Fruit fly (Drosophila melanogaster) whole organism, embryonic: Measurements from ENCODE around the gene mRpL28.

Source experiments
- Atf3 ChIP-seq: fragments of 200-800 bp; sonication (Bioruptor generic); optimal IDR thresholded peaks from 3 replicates; lab custom pipeline; 2016; ENCODE audit warnings: missing biosample characterization, missing genetic modification characterization
- BEAF-32 ChIP-seq: fragments of 200-800 bp; sonication (Bioruptor generic); optimal IDR thresholded peaks from 3 replicates; lab custom pipeline; 2017; ENCODE audit warnings: missing biosample characterization, missing genetic modification characterization, mild to moderate bottlenecking, moderate library complexity, missing genetic modification reagents
- BtbVII ChIP-seq: fragments of 200-800 bp; sonication (Bioruptor generic); optimal IDR thresholded peaks from 3 replicates; lab custom pipeline; 2017; ENCODE audit warnings: missing biosample characterization, mild to moderate bottlenecking, missing genetic modification characterization
- CG12744 ChIP-seq: fragments of 200-800 bp; sonication (Bioruptor generic); optimal IDR thresholded peaks from 2 replicates; lab custom pipeline; 2016; ENCODE audit warnings: missing biosample characterization, missing genetic modification characterization
- CG13296 ChIP-seq: fragments of 200-800 bp; sonication (Bioruptor generic); optimal IDR thresholded peaks from 3 replicates; lab custom pipeline; 2018; ENCODE audit warnings: missing biosample characterization, mild to moderate bottlenecking, missing genetic modification characterization
- CG15479 ChIP-seq: fragments of 200-800 bp; sonication (Bioruptor generic); optimal IDR thresholded peaks from 3 replicates; lab custom pipeline; 2019; ENCODE audit warnings: missing biosample characterization, mild to moderate bottlenecking, missing genetic modification characterization, moderate library complexity
- CG15601 ChIP-seq: fragments of 200-800 bp; sonication (Bioruptor generic); optimal IDR thresholded peaks from 3 replicates; lab custom pipeline; 2019; ENCODE audit warnings: missing biosample characterization, mild to moderate bottlenecking, missing genetic modification characterization, moderate library complexity
- CG16815 ChIP-seq: fragments of 200-800 bp; sonication (Bioruptor generic); optimal IDR thresholded peaks from 3 replicates; lab custom pipeline; 2017; ENCODE audit warnings: missing biosample characterization, mild to moderate bottlenecking, missing genetic modification characterization
- CG17568 ChIP-seq: fragments of 200-800 bp; sonication (Bioruptor generic); optimal IDR thresholded peaks from 2 replicates; lab custom pipeline; 2018; ENCODE audit warnings: missing biosample characterization, mild to moderate bottlenecking, missing genetic modification characterization, moderate library complexity
- CG2889 ChIP-seq: fragments of 200-800 bp; sonication (Bioruptor generic); IDR thresholded peaks from 3 replicates; pipeline ENCODE4 v1.3.6; 2022; ENCODE audit warnings: missing biosample characterization, missing genetic modification characterization
- CG34422 ChIP-seq: fragments of 200-800 bp; sonication (Bioruptor generic); IDR thresholded peaks from 3 replicates; pipeline ENCODE4 v1.3.6; 2022; ENCODE audit warnings: missing biosample characterization, missing genetic modification characterization
- CG4328 ChIP-seq: fragments of 200-800 bp; sonication (Bioruptor generic); optimal IDR thresholded peaks from 3 replicates; lab custom pipeline; 2017; ENCODE audit warnings: missing biosample characterization, missing genetic modification reagents, missing genetic modification characterization
- CG4730 ChIP-seq: fragments of 200-800 bp; sonication (Bioruptor generic); IDR thresholded peaks from 2 replicates; pipeline ENCODE4 v1.3.6; 2022; ENCODE audit warnings: missing biosample characterization, missing genetic modification characterization
- CG6254 ChIP-seq: fragments of 200-800 bp; sonication (Bioruptor generic); optimal IDR thresholded peaks from 3 replicates; lab custom pipeline; 2017; ENCODE audit warnings: mild to moderate bottlenecking, missing biosample characterization, missing genetic modification reagents, missing genetic modification characterization
- CG7357 ChIP-seq: fragments of 200-800 bp; sonication (Bioruptor generic); IDR thresholded peaks from 3 replicates; pipeline ENCODE4 v1.3.6; 2022; ENCODE audit warnings: missing biosample characterization, missing genetic modification characterization
- D19A ChIP-seq: fragments of 200-800 bp; optimal IDR thresholded peaks from 3 replicates; lab custom pipeline; 2019; ENCODE audit warnings: missing biosample characterization, mild to moderate bottlenecking, missing genetic modification characterization, moderate library complexity
- Ets65A ChIP-seq: fragments of 200-800 bp; sonication (Bioruptor generic); peaks from one replicate; lab custom pipeline; 2016; ENCODE audit warnings: missing biosample characterization, missing genetic modification characterization
- HLH54F ChIP-seq: fragments of 200-800 bp; sonication (Bioruptor generic); optimal IDR thresholded peaks from 3 replicates; lab custom pipeline; 2016; ENCODE audit warnings: missing biosample characterization, missing genetic modification characterization
- Hr39 ChIP-seq: fragments of >200 bp; optimal IDR thresholded peaks from 2 replicates; lab custom pipeline; 2017
- MESR4 ChIP-seq: fragments of 200-800 bp; sonication (Bioruptor generic); optimal IDR thresholded peaks from 2 replicates; lab custom pipeline; 2018; ENCODE audit warnings: missing biosample characterization, mild to moderate bottlenecking, missing genetic modification characterization, moderate library complexity
- NC2β ChIP-seq: fragments of 200-800 bp; sonication (Bioruptor generic); optimal IDR thresholded peaks from 2 replicates; lab custom pipeline; 2016; ENCODE audit warnings: missing biosample characterization, missing genetic modification characterization
- Ptx1 ChIP-seq: fragments of 200-800 bp; sonication (Bioruptor generic); IDR thresholded peaks from 2 replicates; pipeline ENCODE4 v1.3.6; 2022; ENCODE audit warnings: missing biosample characterization, missing genetic modification characterization
- Ravus ChIP-seq: fragments of 200-800 bp; sonication (Bioruptor generic); IDR thresholded peaks from 2 replicates; pipeline ENCODE4 v1.3.6; 2022; ENCODE audit warnings: missing biosample characterization, missing genetic modification characterization
- Ssrp ChIP-seq: fragments of 200-800 bp; sonication (Bioruptor generic); optimal IDR thresholded peaks from 2 replicates; lab custom pipeline; 2018; ENCODE audit warnings: missing biosample characterization, mild to moderate bottlenecking, missing genetic modification characterization, moderate library complexity
- Usf ChIP-seq: fragments of 200-800 bp; sonication (Bioruptor generic); optimal IDR thresholded peaks from 2 replicates; lab custom pipeline; 2017; ENCODE audit warnings: missing genotype, missing biosample characterization, missing genetic modification characterization
- az2 ChIP-seq: fragments of 200-800 bp; sonication (Bioruptor generic); optimal IDR thresholded peaks from 3 replicates; lab custom pipeline; 2016; ENCODE audit warnings: missing biosample characterization, missing genetic modification characterization
- chm ChIP-seq: fragments of 200-800 bp; sonication (Bioruptor generic); IDR thresholded peaks from 2 replicates; pipeline ENCODE4 v1.3.6; 2022; ENCODE audit warnings: missing biosample characterization, missing genetic modification characterization
- cwo ChIP-seq: fragments of 200-800 bp; sonication (Bioruptor generic); optimal IDR thresholded peaks from 3 replicates; lab custom pipeline; 2017; ENCODE audit warnings: missing biosample characterization, missing genetic modification characterization, mild to moderate bottlenecking, moderate library complexity, missing genetic modification reagents
- da ChIP-seq: fragments of 200-800 bp; sonication (Bioruptor generic); optimal IDR thresholded peaks from 2 replicates; lab custom pipeline; 2016; ENCODE audit warnings: missing biosample characterization, missing genetic modification characterization
- disco-r ChIP-seq: fragments of 200-800 bp; sonication (Bioruptor generic); optimal IDR thresholded peaks from 2 replicates; lab custom pipeline; 2016; ENCODE audit warnings: missing biosample characterization, missing genetic modification characterization
- dm ChIP-seq: fragments of 200-800 bp; sonication (Bioruptor generic); optimal IDR thresholded peaks from 3 replicates; lab custom pipeline; 2016; ENCODE audit warnings: missing biosample characterization, missing genetic modification characterization
- fd102C ChIP-seq: fragments of 200-800 bp; sonication (Bioruptor generic); optimal IDR thresholded peaks from 2 replicates; lab custom pipeline; 2018; ENCODE audit warnings: missing biosample characterization, mild to moderate bottlenecking, missing genetic modification characterization, moderate library complexity
- fd64A ChIP-seq: fragments of 200-800 bp; sonication (Bioruptor generic); optimal IDR thresholded peaks from 3 replicates; lab custom pipeline; 2018; ENCODE audit warnings: missing biosample characterization, mild to moderate bottlenecking, missing genetic modification characterization
- gfzf ChIP-seq: fragments of 200-800 bp; sonication (Bioruptor generic); optimal IDR thresholded peaks from 2 replicates; lab custom pipeline; 2016; ENCODE audit warnings: missing biosample characterization, mild to moderate bottlenecking, missing genetic modification characterization, moderate library complexity
- klu ChIP-seq: fragments of 200-800 bp; sonication (Bioruptor generic); IDR thresholded peaks from 2 replicates; pipeline ENCODE4 v1.3.6; 2022; ENCODE audit warnings: missing biosample characterization, missing genetic modification characterization
- mirr ChIP-seq: fragments of 200-800 bp; sonication (Bioruptor generic); optimal IDR thresholded peaks from 3 replicates; lab custom pipeline; 2018; ENCODE audit warnings: missing biosample characterization, mild to moderate bottlenecking, missing genetic modification characterization
- nom ChIP-seq: fragments of 200-800 bp; sonication (Bioruptor generic); optimal IDR thresholded peaks from 2 replicates; lab custom pipeline; 2017; ENCODE audit warnings: missing biosample characterization, missing genetic modification characterization, mild to moderate bottlenecking, moderate library complexity, missing genetic modification reagents
- slou ChIP-seq: fragments of 200-800 bp; sonication (Bioruptor generic); optimal IDR thresholded peaks from 3 replicates; lab custom pipeline; 2016; ENCODE audit warnings: missing biosample characterization, missing genetic modification characterization
- sug ChIP-seq: fragments of 200-800 bp; optimal IDR thresholded peaks from 2 replicates; lab custom pipeline; 2019; ENCODE audit warnings: missing biosample characterization, mild to moderate bottlenecking, missing genetic modification characterization, moderate library complexity
- trh ChIP-seq: fragments of 200-800 bp; sonication (Bioruptor generic); optimal IDR thresholded peaks from 2 replicates; lab custom pipeline; 2016; ENCODE audit warnings: missing biosample characterization, missing genetic modification characterization
- zen ChIP-seq: fragments of 200-800 bp; sonication (Bioruptor generic); optimal IDR thresholded peaks from 3 replicates; lab custom pipeline; 2018; ENCODE audit warnings: missing biosample characterization, mild to moderate bottlenecking, missing genetic modification characterization, moderate library complexity

Gene mRpL28

DNA sequence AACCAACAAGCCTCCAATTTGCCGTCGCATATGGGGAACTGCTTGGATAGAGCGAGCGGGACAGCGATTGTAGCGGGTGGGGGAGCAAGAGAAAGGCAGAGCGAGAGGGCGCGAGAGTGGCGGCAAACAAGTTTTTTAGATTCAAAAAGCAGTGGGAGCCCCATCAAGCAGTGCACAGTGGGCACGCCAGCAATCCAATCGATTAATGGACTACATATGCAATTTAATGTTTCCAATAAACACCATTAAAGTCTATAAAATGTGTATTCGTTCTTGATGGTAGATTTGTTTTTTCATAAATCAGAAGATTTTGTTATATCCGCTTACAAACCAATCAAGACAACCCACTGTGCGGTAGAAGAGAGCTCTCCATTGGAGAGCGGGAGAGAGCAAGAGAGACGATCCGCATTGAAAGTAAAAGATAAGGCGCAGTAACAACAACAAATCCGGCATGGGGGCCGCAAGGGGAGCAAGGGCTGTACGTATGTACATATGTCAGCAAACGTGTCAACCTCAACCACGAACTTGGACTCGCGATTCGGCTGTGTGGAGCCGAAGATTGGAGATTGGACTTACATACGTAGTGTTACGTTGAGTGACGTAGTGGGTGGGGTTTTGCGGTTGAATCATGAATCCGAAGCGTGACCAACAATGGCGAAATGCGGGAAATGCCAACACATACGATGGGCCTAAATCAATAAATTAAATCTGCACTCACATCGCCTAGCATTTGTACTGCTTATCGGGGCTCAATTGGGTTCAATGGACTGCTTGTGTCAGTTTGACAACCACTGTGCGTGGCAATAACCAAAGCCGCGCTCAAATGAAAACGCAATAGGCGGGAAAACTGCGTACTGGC is 23.9 kb downstream of the mRpL28 start (continued):
- peak; percentile 99 for TF ChIP-seq CG16815 (GFP tag; lab: Kevin White, UChicago)
- TF ChIP-seq, all 482 proteins: peak for 459

dm6 chr2L:4998260-4998560 is 24.4 kb downstream of the mRpL28 start:
- TF ChIP-seq CG4730 (GFP tag; lab: Robert Waterston, UW), result no peak
- no peak for TF ChIP-seq CG2889
- TF ChIP-seq disco-r (GFP tag; lab: Kevin White, UChicago), result no peak
- no peak for TF ChIP-seq CG6254 (GFP tag; lab: Kevin White, UChicago)
- TF ChIP-seq dm (GFP tag; lab: Kevin White, UChicago), result no peak
- TF ChIP-seq Atf3 (GFP tag; lab: Kevin White, UChicago), result no peak
- TF ChIP-seq fd102C (GFP tag; lab: Kevin White, UChicago), result no peak
- no peak for TF ChIP-seq gfzf
- no peak for TF ChIP-seq cwo (GFP tag; lab: Kevin White, UChicago)
- TF ChIP-seq Ravus, result no peak
- TF ChIP-seq da (GFP tag; lab: Kevin White, UChicago), result no peak
- no peak for TF ChIP-seq mirr (GFP tag; lab: Kevin White, UChicago)
- TF ChIP-seq BtbVII (GFP tag; lab: Kevin White, UChicago), result no peak
- no peak for TF ChIP-seq CG12744 (GFP tag; lab: Kevin White, UChicago)
- no peak for TF ChIP-seq az2 (GFP tag; lab: Kevin White, UChicago)
- TF ChIP-seq CG34422 (GFP tag; lab: Robert Waterston, UW), result no peak
- TF ChIP-seq Ssrp, result peak; percentile 14
- TF ChIP-seq chm (GFP tag; lab: Robert Waterston, UW), result no peak
- no peak for TF ChIP-seq CG7357 (GFP tag; lab: Robert Waterston, UW)
- peak; percentile 77 for TF ChIP-seq CG15479 (GFP tag; lab: Kevin White, UChicago)
- no peak for TF ChIP-seq fd64A (GFP tag; lab: Kevin White, UChicago)
- TF ChIP-seq zen (tag; lab: Kevin White, UChicago), result no peak
- no peak for TF ChIP-seq CG13296 (GFP tag; lab: Kevin White, UChicago)
- 0 out of 2 replicates have a peak, but pooled peaks have one; percentile 5 for TF ChIP-seq Ptx1 (GFP tag; lab: Robert Waterston, UW)
- peak; percentile 80 for TF ChIP-seq Ets65A
- TF ChIP-seq CG15601, result no peak
- no peak for TF ChIP-seq CG17568 (GFP tag; lab: Kevin White, UChicago)
- TF ChIP-seq Hr39, result no peak
- TF ChIP-seq HLH54F (GFP tag; lab: Kevin White, UChicago), result no peak
- no peak for TF ChIP-seq MESR4
- TF ChIP-seq CG4328, result no peak
- no peak for TF ChIP-seq Usf
- no peak for TF ChIP-seq slou
- no peak for TF ChIP-seq trh (GFP tag; lab: Kevin White, UChicago)
- no peak for TF ChIP-seq nom (GFP tag; lab: Kevin White, UChicago)
- TF ChIP-seq klu, result no peak
- TF ChIP-seq sug (tag; lab: Kevin White, UChicago), result no peak
- TF ChIP-seq NC2β (GFP tag; lab: Kevin White, UChicago), result no peak
- peak; percentile 19 for TF ChIP-seq BEAF-32
- TF ChIP-seq D19A (tag; lab: Kevin White, UChicago), result no peak
